Worm (Caenorhabditis elegans) whole organism, mixed stage, embryonic: ENCODE data around the gene ZC376.8.
"Not testable (repeated sequence)": the region's sequence is repeated elsewhere in the genome, so short reads cannot be mapped to it uniquely, and the experiment has no call there.

Experiments used
- bed-3 ChIP-seq: fragments of 200-800 bp; sonication (Bioruptor generic); optimal IDR thresholded peaks from 3 replicates; lab custom pipeline; 2018; ENCODE audit warnings: mild to moderate bottlenecking, missing genetic modification characterization, moderate library complexity, missing compliant biosample characterization
- blmp-1 ChIP-seq: fragments of 150-350 bp; optimal IDR thresholded peaks from 2 replicates; lab custom pipeline; 2014; ENCODE audit warnings: missing biosample characterization, missing genetic modification characterization
- ceh-39 ChIP-seq: fragments of 150-350 bp; optimal IDR thresholded peaks from 2 replicates; lab custom pipeline; 2014; ENCODE audit warnings: missing biosample characterization, missing genetic modification characterization
- ceh-43 ChIP-seq: fragments of 200-800 bp; sonication (Bioruptor generic); optimal IDR thresholded peaks from 2 replicates; lab custom pipeline; 2018; ENCODE audit warnings: mild to moderate bottlenecking, missing genetic modification characterization, moderate library complexity, missing compliant biosample characterization
- ceh-83 ChIP-seq: fragments of 200-800 bp; sonication (Bioruptor generic); optimal IDR thresholded peaks from 2 replicates; lab custom pipeline; 2018; ENCODE audit warnings: mild to moderate bottlenecking, missing genetic modification characterization, missing compliant biosample characterization
- ces-1 ChIP-seq: fragments of 150-350 bp; optimal IDR thresholded peaks from 2 replicates; lab custom pipeline; 2014; ENCODE audit warnings: missing biosample characterization, missing genetic modification reagents, missing genetic modification characterization
- drap-1 ChIP-seq: fragments of 200-800 bp; sonication (Bioruptor generic); optimal IDR thresholded peaks from 3 replicates; lab custom pipeline; 2018; ENCODE audit warnings: mild to moderate bottlenecking, missing genetic modification characterization, missing compliant biosample characterization
- elt-1 ChIP-seq: sonication (generic microtip); optimal IDR thresholded peaks from 2 replicates; lab custom pipeline; 2017; ENCODE audit warnings: missing genetic modification characterization, mild to moderate bottlenecking, missing compliant biosample characterization, antibody characterized with exemption, moderate library complexity, borderline replicate concordance; ENCODE audit not compliant: insufficient read depth
- elt-3 ChIP-seq: fragments of 150-350 bp; optimal IDR thresholded peaks from 2 replicates; lab custom pipeline; 2014; ENCODE audit warnings: missing biosample characterization, missing genetic modification characterization
- flh-1 ChIP-seq: fragments of 200-800 bp; sonication (Bioruptor generic); optimal IDR thresholded peaks from 2 replicates; lab custom pipeline; 2018; ENCODE audit warnings: mild to moderate bottlenecking, missing genetic modification characterization, moderate library complexity, missing compliant biosample characterization
- ham-2 ChIP-seq: fragments of 200-800 bp; sonication (Bioruptor generic); optimal IDR thresholded peaks from 2 replicates; lab custom pipeline; 2018; ENCODE audit warnings: mild to moderate bottlenecking, missing genetic modification characterization, missing compliant biosample characterization
- hlh-1 ChIP-seq: fragments of 150-350 bp; optimal IDR thresholded peaks from 2 replicates; lab custom pipeline; 2014; ENCODE audit warnings: missing biosample characterization, missing genetic modification reagents, missing genetic modification characterization
- lin-13 ChIP-seq: fragments of 150-350 bp; optimal IDR thresholded peaks from 2 replicates; lab custom pipeline; 2014; ENCODE audit warnings: missing biosample characterization, missing genetic modification characterization
- lin-32 ChIP-seq: fragments of 200-800 bp; sonication (Bioruptor generic); optimal IDR thresholded peaks from 2 replicates; lab custom pipeline; 2018; ENCODE audit warnings: mild to moderate bottlenecking, missing genetic modification characterization, missing compliant biosample characterization
- lsy-2 ChIP-seq: fragments of 150-350 bp; optimal IDR thresholded peaks from 2 replicates; lab custom pipeline; 2014; ENCODE audit warnings: missing biosample characterization, missing genetic modification characterization
- mab-5 ChIP-seq: fragments of 150-350 bp; optimal IDR thresholded peaks from 2 replicates; lab custom pipeline; 2014; ENCODE audit warnings: missing biosample characterization, missing genetic modification characterization
- mep-1 ChIP-seq: fragments of 150-350 bp; optimal IDR thresholded peaks from 2 replicates; lab custom pipeline; 2017; ENCODE audit warnings: missing biosample characterization, missing genetic modification reagents, missing genetic modification characterization, inconsistent platforms
- mls-2 ChIP-seq: sonication (generic microtip); optimal IDR thresholded peaks from 2 replicates; lab custom pipeline; 2016; ENCODE audit warnings: mild to moderate bottlenecking, missing genetic modification characterization, moderate library complexity, missing compliant biosample characterization
- nhr-12 ChIP-seq: fragments of 150-350 bp; optimal IDR thresholded peaks from 2 replicates; lab custom pipeline; 2014; ENCODE audit warnings: missing biosample characterization, missing genetic modification characterization
- nhr-2 ChIP-seq: fragments of 150-350 bp; optimal IDR thresholded peaks from 2 replicates; lab custom pipeline; 2014; ENCODE audit warnings: missing biosample characterization, missing genetic modification characterization
- nhr-237 ChIP-seq: fragments of 150-350 bp; optimal IDR thresholded peaks from 2 replicates; lab custom pipeline; 2014; ENCODE audit warnings: missing biosample characterization, missing genetic modification characterization
- nhr-28 ChIP-seq: fragments of 150-350 bp; optimal IDR thresholded peaks from 2 replicates; lab custom pipeline; 2014; ENCODE audit warnings: missing biosample characterization, missing genetic modification characterization
- nhr-76 ChIP-seq: sonication (generic microtip); optimal IDR thresholded peaks from 2 replicates; lab custom pipeline; 2017; ENCODE audit warnings: missing biosample characterization, missing genetic modification characterization
- pha-4 ChIP-seq: fragments of 150-350 bp; optimal IDR thresholded peaks from 2 replicates; lab custom pipeline; 2018; ENCODE audit warnings: missing biosample characterization, missing genetic modification reagents, missing genetic modification characterization
- sem-2 ChIP-seq: fragments of 200-800 bp; sonication (Bioruptor generic); optimal IDR thresholded peaks from 2 replicates; lab custom pipeline; 2018; ENCODE audit warnings: mild to moderate bottlenecking, missing genetic modification characterization, missing compliant biosample characterization
- sptf-1 ChIP-seq: sonication (generic microtip); optimal IDR thresholded peaks from 2 replicates; lab custom pipeline; 2017; ENCODE audit warnings: mild to moderate bottlenecking, missing genetic modification characterization, moderate library complexity, missing compliant biosample characterization
- tbx-8 ChIP-seq: fragments of 200-800 bp; sonication (Bioruptor generic); optimal IDR thresholded peaks from 2 replicates; lab custom pipeline; 2018; ENCODE audit warnings: mild to moderate bottlenecking, missing genetic modification characterization, moderate library complexity, missing compliant biosample characterization
- unc-120 ChIP-seq: sonication (generic microtip); optimal IDR thresholded peaks from 2 replicates; lab custom pipeline; 2017; ENCODE audit warnings: missing genetic modification characterization, missing compliant biosample characterization; ENCODE audit not compliant: poor library complexity, severe bottlenecking
- unc-39 ChIP-seq: fragments of 150-350 bp; optimal IDR thresholded peaks from 2 replicates; lab custom pipeline; 2014; ENCODE audit warnings: missing biosample characterization, missing genetic modification characterization
- unc-62 ChIP-seq: fragments of 150-350 bp; optimal IDR thresholded peaks from 2 replicates; lab custom pipeline; 2014; ENCODE audit warnings: missing biosample characterization, missing genetic modification reagents, missing genetic modification characterization
- zip-8 ChIP-seq: fragments of 150-350 bp; optimal IDR thresholded peaks from 2 replicates; lab custom pipeline; 2014; ENCODE audit warnings: missing biosample characterization, missing genetic modification characterization
- ztf-11 ChIP-seq: fragments of 150-350 bp; optimal IDR thresholded peaks from 2 replicates; lab custom pipeline; 2014; ENCODE audit warnings: missing biosample characterization, missing genetic modification characterization

ZC376.8 gene

ce11 chrV:14194514-14194913 is 14.5 kb downstream of the ZC376.8 start:
- no peak for TF ChIP-seq drap-1 (GFP tag; lab: Kevin White, UChicago)
- TF ChIP-seq nhr-2, result no peak
- no peak for TF ChIP-seq nhr-237 (tag; lab: Kevin White, UChicago)
- TF ChIP-seq elt-1 (tag; lab: Kevin White, UChicago), result no peak
- no peak for TF ChIP-seq mep-1 (tag; lab: Kevin White, UChicago)
- no peak for TF ChIP-seq bed-3 (GFP tag; lab: Kevin White, UChicago)
- TF ChIP-seq unc-120 (tag; lab: Kevin White, UChicago), result no peak
- TF ChIP-seq nhr-12 (tag; lab: Kevin White, UChicago), result no peak
- no peak for TF ChIP-seq hlh-1 (tag; lab: Kevin White, UChicago)
- no peak for TF ChIP-seq flh-1
- no peak for TF ChIP-seq ces-1 (GFP tag; lab: Kevin White, UChicago)
- TF ChIP-seq elt-3 (tag; lab: Kevin White, UChicago), result no peak

- TF ChIP-seq blmp-1 (tag; lab: Kevin White, UChicago) (no peak), sptf-1 (no peak), sem-2 (GFP tag; lab: Kevin White, UChicago) (no peak), bed-3 (GFP tag; lab: Kevin White, UChicago) (no peak), tbx-8 (GFP tag; lab: Kevin White, UChicago) (no peak), pha-4 (tag; lab: Kevin White, UChicago) (no peak), zip-8 (tag; lab: Kevin White, UChicago) (no peak), unc-62 (GFP tag; lab: Kevin White, UChicago) (no peak), lin-13 (tag; lab: Kevin White, UChicago) (no peak), nhr-76 (tag; lab: Kevin White, UChicago) (no peak), unc-120 (tag; lab: Kevin White, UChicago) (no peak), nhr-2 (no peak), ztf-11 (tag; lab: Kevin White, UChicago) (no peak), ceh-83 (GFP tag; lab: Kevin White, UChicago) (no peak), nhr-12 (tag; lab: Kevin White, UChicago) (no peak), lin-32 (GFP tag; lab: Kevin White, UChicago) (no peak), flh-1 (no peak), unc-39 (tag; lab: Kevin White, UChicago) (no peak)
Observed at ce11 chrV:14197651-14198050, 17.6 kb downstream of the ZC376.8 start.

ce11 chrV:14200086-14200485 is 20.0 kb downstream of the ZC376.8 start:
- TF ChIP-seq tbx-8 (GFP tag; lab: Kevin White, UChicago) (no peak), elt-3 (tag; lab: Kevin White, UChicago) (peak; percentile 76), sptf-1 (no peak), hlh-1 (tag; lab: Kevin White, UChicago) (no peak), nhr-12 (tag; lab: Kevin White, UChicago) (no peak), elt-1 (tag; lab: Kevin White, UChicago) (no peak), drap-1 (GFP tag; lab: Kevin White, UChicago) (no peak), lsy-2 (tag; lab: Kevin White, UChicago) (no peak), sem-2 (GFP tag; lab: Kevin White, UChicago) (no peak), mep-1 (tag; lab: Kevin White, UChicago) (peak; percentile 11), ham-2 (GFP tag; lab: Kevin White, UChicago) (no peak), ces-1 (GFP tag; lab: Kevin White, UChicago) (peak; percentile 17), pha-4 (tag; lab: Kevin White, UChicago) (no peak), mls-2 (tag; lab: Kevin White, UChicago) (no peak), unc-62 (GFP tag; lab: Kevin White, UChicago) (peak; percentile 46), nhr-237 (tag; lab: Kevin White, UChicago) (peak; percentile 84), zip-8 (tag; lab: Kevin White, UChicago) (no peak), lin-32 (GFP tag; lab: Kevin White, UChicago) (no peak), unc-39 (tag; lab: Kevin White, UChicago) (no peak)

ce11 chrV:14205214-14205613 is 25.2 kb downstream of the ZC376.8 start, which contains the start of gene T16A9.3:
Gene T16A9.3, plus strand, starts transcription at chrV:14205514.
- TF ChIP-seq ztf-11, nhr-28, unc-39 (tag; lab: Kevin White, UChicago): not testable (repeated sequence)

- TF ChIP-seq sptf-1 (no peak), unc-120 (tag; lab: Kevin White, UChicago) (no peak), flh-1 (no peak), unc-62 (GFP tag; lab: Kevin White, UChicago) (no peak), ceh-83 (GFP tag; lab: Kevin White, UChicago) (no peak), ham-2 (GFP tag; lab: Kevin White, UChicago) (no peak), mab-5 (tag; lab: Kevin White, UChicago) (no peak), nhr-12 (tag; lab: Kevin White, UChicago) (no peak), ceh-39 (no peak), lin-32 (GFP tag; lab: Kevin White, UChicago) (no peak), nhr-76 (tag; lab: Kevin White, UChicago) (no peak), elt-1 (tag; lab: Kevin White, UChicago) (no peak), tbx-8 (GFP tag; lab: Kevin White, UChicago) (no peak), zip-8 (tag; lab: Kevin White, UChicago) (no peak), elt-3 (tag; lab: Kevin White, UChicago) (no peak), nhr-28 (tag; lab: Kevin White, UChicago) (no peak), ceh-43 (GFP tag; lab: Kevin White, UChicago) (no peak), nhr-2 (no peak)
- TF ChIP-seq, all 35 proteins: peak for 0
Observed at ce11 chrV:14210743-14211142, 30.7 kb downstream of the ZC376.8 start, which contains the start of gene str-230. Gene str-230, minus strand, starts transcription at chrV:14210843.
